Worm (Caenorhabditis elegans): ENCODE measurements around the gene Y43F8C.15.

Gene Y43F8C.15

DNA sequence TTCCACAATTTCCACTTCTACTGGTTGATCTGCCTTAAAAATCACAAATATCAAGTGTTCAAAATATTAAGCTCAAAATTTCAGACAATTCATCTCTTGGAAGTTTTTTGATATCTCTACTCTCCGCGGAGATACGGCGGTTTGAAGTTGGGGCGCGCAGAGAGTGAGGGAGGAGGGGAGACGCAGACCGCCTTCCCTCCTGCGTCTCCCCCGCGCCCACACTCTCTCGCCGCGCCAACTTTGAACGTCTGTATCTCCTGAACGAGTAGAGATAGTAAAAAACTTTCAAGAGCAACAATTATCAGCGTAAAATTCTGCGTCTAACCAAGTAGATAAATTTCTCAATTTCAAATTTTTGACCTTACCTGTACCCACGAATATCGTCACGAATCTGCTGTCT is 17.6 kb upstream of the Y43F8C.15 start:
- TF ChIP-seq mml-1 (tag; optimal IDR thresholded peaks at IDR 0.05) (no peak), tbx-2 (tag; optimal IDR thresholded peaks at IDR 0.05) (no peak), ceh-28 (tag; optimal IDR thresholded peaks at IDR 0.05) (no peak), nfya-1 (tag; optimal IDR thresholded peaks at IDR 0.05; ENCODE audit: insufficient read depth) (no peak), zag-1 (tag; optimal IDR thresholded peaks at IDR 0.05) (no peak)

DNA sequence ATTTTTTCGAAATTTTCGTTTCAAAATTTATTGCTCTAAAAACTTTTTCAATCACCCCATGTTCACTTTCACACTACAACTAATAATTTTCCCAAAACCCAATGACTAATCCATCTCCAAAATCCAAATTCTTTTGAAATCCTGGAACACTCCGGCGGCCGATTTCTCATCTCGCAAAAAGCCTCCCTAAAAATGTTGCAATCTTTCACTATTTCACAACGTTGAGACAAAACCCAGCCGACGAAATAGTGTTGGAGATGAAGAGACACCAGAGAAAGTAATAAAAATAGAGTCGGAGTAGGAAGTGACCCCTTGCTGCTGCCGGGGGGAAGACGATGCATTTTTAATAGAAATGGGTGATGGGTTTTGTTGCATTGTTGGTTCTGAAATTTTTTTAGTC is 14.2 kb upstream of the Y43F8C.15 start:
- TF ChIP-seq hmg-11 (tag; optimal IDR thresholded peaks at IDR 0.05) (peak; percentile 15), tbx-2 (tag; optimal IDR thresholded peaks at IDR 0.05) (no peak), snpc-4 (tag; optimal IDR thresholded peaks at IDR 0.05) (no peak), unc-39 (tag; optimal IDR thresholded peaks at IDR 0.05) (no peak), nhr-67 (tag; optimal IDR thresholded peaks at IDR 0.05) (no peak), fos-1 (tag; optimal IDR thresholded peaks at IDR 0.05) (no peak), nhr-12 (tag; optimal IDR thresholded peaks at IDR 0.05) (no peak), ceh-82 (tag; optimal IDR thresholded peaks at IDR 0.05) (no peak)

ce11 chrV:19722881-19723280 is 12.5 kb upstream of the Y43F8C.15 start:
- TF ChIP-seq eor-1 (tag; optimal IDR thresholded peaks at IDR 0.05) = no peak
- peak; percentile 1 for TF ChIP-seq nhr-25 (tag; optimal IDR thresholded peaks at IDR 0.05)
- TF ChIP-seq lin-39 (tag; optimal IDR thresholded peaks at IDR 0.05) = peak; percentile 53
- peak; percentile 7 for TF ChIP-seq pha-4 (tag; optimal IDR thresholded peaks at IDR 0.05)
- TF ChIP-seq jun-1 (tag; optimal IDR thresholded peaks at IDR 0.05) = no peak
- TF ChIP-seq zag-1 (tag; optimal IDR thresholded peaks at IDR 0.05) = no peak
- TF ChIP-seq nhr-76 (tag; optimal IDR thresholded peaks at IDR 0.05) = no peak
- TF ChIP-seq skn-1 (tag; optimal IDR thresholded peaks at IDR 0.05) = no peak
- no peak for TF ChIP-seq nhr-12 (tag; optimal IDR thresholded peaks at IDR 0.05)
- no peak for TF ChIP-seq egl-5 (tag; optimal IDR thresholded peaks at IDR 0.05)
- no peak for TF ChIP-seq mdl-1 (tag; optimal IDR thresholded peaks at IDR 0.05)
- TF ChIP-seq ceh-28 (tag; optimal IDR thresholded peaks at IDR 0.05) = no peak
- no peak for TF ChIP-seq nhr-28 (tag; optimal IDR thresholded peaks at IDR 0.05)
- peak; percentile 81 for TF ChIP-seq hmg-11 (tag; optimal IDR thresholded peaks at IDR 0.05)
- TF ChIP-seq ceh-16 (tag; optimal IDR thresholded peaks at IDR 0.05) = no peak
- no peak for TF ChIP-seq ceh-82 (tag; optimal IDR thresholded peaks at IDR 0.05)
- TF ChIP-seq pqm-1 (tag; optimal IDR thresholded peaks at IDR 0.05) = no peak
- TF ChIP-seq ztf-11 (tag; optimal IDR thresholded peaks at IDR 0.05) = no peak
- no peak for TF ChIP-seq daf-12 (tag; optimal IDR thresholded peaks at IDR 0.05)
- no peak for TF ChIP-seq nhr-237 (tag; optimal IDR thresholded peaks at IDR 0.05)
- TF ChIP-seq lsy-12 (tag; optimal IDR thresholded peaks at IDR 0.05) = no peak
- TF ChIP-seq nhr-77 (tag; optimal IDR thresholded peaks at IDR 0.05) = no peak
- no peak for TF ChIP-seq fos-1 (tag; optimal IDR thresholded peaks at IDR 0.05)
- no peak for TF ChIP-seq lin-15B (tag; optimal IDR thresholded peaks at IDR 0.05)
- no peak for TF ChIP-seq fkh-2 (tag; optimal IDR thresholded peaks at IDR 0.05)
- no peak for TF ChIP-seq tbx-2 (tag; optimal IDR thresholded peaks at IDR 0.05)
- no peak for TF ChIP-seq snpc-4 (tag; optimal IDR thresholded peaks at IDR 0.05)
- no peak for TF ChIP-seq nhr-11 (tag; optimal IDR thresholded peaks at IDR 0.05)
- TF ChIP-seq fkh-10 (GFP tag; optimal IDR thresholded peaks at IDR 0.05) = no peak
- TF ChIP-seq nhr-67 (tag; optimal IDR thresholded peaks at IDR 0.05) = no peak
- no peak for TF ChIP-seq ztf-4 (tag; optimal IDR thresholded peaks at IDR 0.05)
- no peak for TF ChIP-seq nhr-23 (tag; optimal IDR thresholded peaks at IDR 0.05)
- TF ChIP-seq nhr-43 (tag; optimal IDR thresholded peaks at IDR 0.05; ENCODE audit: poor library complexity, severe bottlenecking) = no peak
- TF ChIP-seq nfya-1 (tag; optimal IDR thresholded peaks at IDR 0.05; ENCODE audit: insufficient read depth) = peak; percentile 17
- no peak for TF ChIP-seq ZK546.5 (tag; optimal IDR thresholded peaks at IDR 0.05)
- no peak for TF ChIP-seq unc-62 (GFP tag; optimal IDR thresholded peaks at IDR 0.05)
- TF ChIP-seq elt-2 (tag; optimal IDR thresholded peaks at IDR 0.05) = peak; percentile 17

- TF ChIP-seq hmg-11 (tag; optimal IDR thresholded peaks at IDR 0.05) = no peak
- no peak for TF ChIP-seq unc-39 (tag; optimal IDR thresholded peaks at IDR 0.05)
- TF ChIP-seq zag-1 (tag; optimal IDR thresholded peaks at IDR 0.05) = no peak
These were observed 8.8 kb upstream of the Y43F8C.15 start, which contains the start of gene Y116F11A.6 for ce11 chrV:19719253-19719652. Gene Y116F11A.6, plus strand, starts transcription at chrV:19719553.

All from whole organism, L3 larva.